Fruit fly (Drosophila melanogaster) whole organism, prepupa: Measurements from ENCODE around the gene SamDC.

Experiments
- Blimp-1 ChIP-seq: fragments of 200-800 bp; sonication (Bioruptor generic); optimal IDR thresholded peaks from 3 replicates; lab custom pipeline; 2017; ENCODE audit warnings: missing biosample characterization, missing genetic modification characterization, mild to moderate bottlenecking, moderate library complexity, missing genetic modification reagents
- CG10631 ChIP-seq: fragments of 200-800 bp; sonication (Bioruptor generic); optimal IDR thresholded peaks from 2 replicates; lab custom pipeline; 2016; ENCODE audit warnings: missing biosample characterization, missing genetic modification characterization
- CG10669 ChIP-seq: fragments of 200-800 bp; sonication (Bioruptor generic); optimal IDR thresholded peaks from 3 replicates; lab custom pipeline; 2018; ENCODE audit warnings: missing biosample characterization, mild to moderate bottlenecking, missing genetic modification characterization, moderate library complexity
- CG11294 ChIP-seq: fragments of 200-800 bp; sonication (Bioruptor generic); IDR thresholded peaks from 2 replicates; pipeline ENCODE4 v1.3.6; 2022; ENCODE audit warnings: missing biosample characterization, missing genetic modification characterization
- CG11762 ChIP-seq: fragments of 200-800 bp; sonication (Bioruptor generic); optimal IDR thresholded peaks from 3 replicates; lab custom pipeline; 2016; ENCODE audit warnings: missing biosample characterization, missing genetic modification characterization; ENCODE audit not compliant: insufficient read depth
- CG1621 ChIP-seq: fragments of 200-800 bp; sonication (Bioruptor generic); optimal IDR thresholded peaks from 3 replicates; lab custom pipeline; 2018; ENCODE audit warnings: missing biosample characterization, mild to moderate bottlenecking, missing genetic modification characterization
- CG16779 ChIP-seq: fragments of 200-800 bp; sonication (Bioruptor generic); optimal IDR thresholded peaks from 3 replicates; lab custom pipeline; 2017; ENCODE audit warnings: missing biosample characterization, mild to moderate bottlenecking, missing genetic modification characterization
- CG3032 ChIP-seq: fragments of 200-800 bp; optimal IDR thresholded peaks from 2 replicates; lab custom pipeline; 2019; ENCODE audit warnings: missing biosample characterization, mild to moderate bottlenecking, missing genetic modification characterization, moderate library complexity
- CG31627 ChIP-seq: fragments of 200-800 bp; sonication (Bioruptor generic); optimal IDR thresholded peaks from 3 replicates; lab custom pipeline; 2016; ENCODE audit warnings: missing biosample characterization, missing genetic modification characterization
- CG32006 ChIP-seq: fragments of 200-800 bp; sonication (Bioruptor generic); optimal IDR thresholded peaks from 3 replicates; lab custom pipeline; 2017; ENCODE audit warnings: missing biosample characterization, mild to moderate bottlenecking, missing genetic modification characterization
- CG34406 ChIP-seq: fragments of 200-800 bp; sonication (Bioruptor generic); optimal IDR thresholded peaks from 3 replicates; lab custom pipeline; 2016; ENCODE audit warnings: missing biosample characterization, missing genetic modification characterization
- CG3919 ChIP-seq: fragments of 200-800 bp; sonication (Bioruptor generic); optimal IDR thresholded peaks from 3 replicates; lab custom pipeline; 2016; ENCODE audit warnings: missing biosample characterization, missing genetic modification characterization
- CG6276 ChIP-seq: fragments of 200-800 bp; sonication (Bioruptor generic); optimal IDR thresholded peaks from 2 replicates; lab custom pipeline; 2017; ENCODE audit warnings: missing biosample characterization, mild to moderate bottlenecking, missing genetic modification characterization
- CG6792 ChIP-seq: fragments of 200-800 bp; sonication (Bioruptor generic); optimal IDR thresholded peaks from 3 replicates; lab custom pipeline; 2016; ENCODE audit warnings: missing biosample characterization, missing genetic modification characterization
- CG6808 ChIP-seq: fragments of 200-800 bp; sonication (Bioruptor generic); optimal IDR thresholded peaks from 3 replicates; lab custom pipeline; 2017; ENCODE audit warnings: missing biosample characterization, missing genetic modification characterization, mild to moderate bottlenecking, moderate library complexity, missing genetic modification reagents
- CG8319 ChIP-seq: fragments of 200-800 bp; sonication (Bioruptor generic); optimal IDR thresholded peaks from 3 replicates; lab custom pipeline; 2016; ENCODE audit warnings: missing biosample characterization, missing genetic modification characterization
- CG8632 ChIP-seq: fragments of 200-800 bp; sonication (Bioruptor generic); optimal IDR thresholded peaks from 3 replicates; lab custom pipeline; 2016; ENCODE audit warnings: missing biosample characterization, missing genetic modification characterization
- CG9139 ChIP-seq: fragments of 200-800 bp; sonication (Bioruptor generic); optimal IDR thresholded peaks from 3 replicates; lab custom pipeline; 2017; ENCODE audit warnings: missing biosample characterization, mild to moderate bottlenecking, missing genetic modification characterization
- Eip75B ChIP-seq: fragments of 200-800 bp; sonication (Bioruptor generic); optimal IDR thresholded peaks from 3 replicates; lab custom pipeline; 2016; ENCODE audit warnings: missing biosample characterization, missing genetic modification characterization
- Eip78C ChIP-seq: fragments of 200-800 bp; sonication (Bioruptor generic); peaks from one replicate; lab custom pipeline; 2016; ENCODE audit warnings: missing biosample characterization, missing genetic modification characterization
- Eip93F ChIP-seq: fragments of 200-800 bp; sonication (Bioruptor generic); optimal IDR thresholded peaks from 2 replicates; lab custom pipeline; 2016; ENCODE audit warnings: missing biosample characterization, mild to moderate bottlenecking, missing genetic modification characterization
- Ets21C ChIP-seq: fragments of 200-800 bp; sonication (Bioruptor generic); optimal IDR thresholded peaks from 3 replicates; lab custom pipeline; 2016; ENCODE audit warnings: missing biosample characterization, missing genetic modification characterization
- Ets96B ChIP-seq: fragments of 200-800 bp; optimal IDR thresholded peaks from 2 replicates; lab custom pipeline; 2019; ENCODE audit warnings: missing biosample characterization, mild to moderate bottlenecking, missing genetic modification characterization, moderate library complexity
- Hr38 ChIP-seq: sonication (Bioruptor generic); optimal IDR thresholded peaks from 2 replicates; lab custom pipeline; 2016; ENCODE audit warnings: missing biosample characterization, missing genetic modification characterization
- Hr4 ChIP-seq: fragments of 200-800 bp; sonication (Bioruptor generic); optimal IDR thresholded peaks from 3 replicates; lab custom pipeline; 2016; ENCODE audit warnings: missing biosample characterization, missing genetic modification characterization
- Lpt ChIP-seq: fragments of 200-800 bp; sonication (Bioruptor generic); optimal IDR thresholded peaks from 3 replicates; lab custom pipeline; 2016; ENCODE audit warnings: missing biosample characterization, missing genetic modification characterization
- Smox ChIP-seq: fragments of 200-800 bp; sonication (Bioruptor generic); optimal IDR thresholded peaks from 3 replicates; lab custom pipeline; 2016; ENCODE audit warnings: missing biosample characterization, missing genetic modification characterization
- Sox102F ChIP-seq: fragments of 200-800 bp; sonication (Bioruptor generic); optimal IDR thresholded peaks from 2 replicates; lab custom pipeline; 2016; ENCODE audit warnings: missing biosample characterization, mild to moderate bottlenecking, missing genetic modification characterization
- Sox14 ChIP-seq: fragments of 200-800 bp; sonication (Bioruptor generic); optimal IDR thresholded peaks from 3 replicates; lab custom pipeline; 2016; ENCODE audit warnings: missing biosample characterization, missing genetic modification characterization
- Sox15 ChIP-seq: fragments of 200-800 bp; sonication (Bioruptor generic); optimal IDR thresholded peaks from 3 replicates; lab custom pipeline; 2016; ENCODE audit warnings: missing biosample characterization, missing genetic modification characterization
- achi ChIP-seq: fragments of 200-800 bp; sonication (Bioruptor generic); optimal IDR thresholded peaks from 3 replicates; lab custom pipeline; 2016; ENCODE audit warnings: missing biosample characterization, missing genetic modification characterization
- acj6 ChIP-seq: fragments of 200-800 bp; sonication (Bioruptor generic); optimal IDR thresholded peaks from 3 replicates; lab custom pipeline; 2016; ENCODE audit warnings: missing biosample characterization, missing genetic modification characterization
- eg ChIP-seq: fragments of 200-800 bp; sonication (Bioruptor generic); IDR thresholded peaks from 3 replicates; pipeline ENCODE4 v1.3.6; 2022; ENCODE audit warnings: missing biosample characterization, missing genetic modification characterization
- esn ChIP-seq: fragments of 200-800 bp; sonication (Bioruptor generic); optimal IDR thresholded peaks from 2 replicates; lab custom pipeline; 2016; ENCODE audit warnings: missing biosample characterization, mild to moderate bottlenecking, missing genetic modification characterization, moderate library complexity
- fd59A ChIP-seq: fragments of 200-800 bp; sonication (Bioruptor generic); optimal IDR thresholded peaks from 2 replicates; lab custom pipeline; 2017; ENCODE audit warnings: missing biosample characterization, mild to moderate bottlenecking, missing genetic modification characterization, missing genetic modification reagents
- fd85E ChIP-seq: fragments of 200-800 bp; sonication (Bioruptor generic); optimal IDR thresholded peaks from 3 replicates; lab custom pipeline; 2016; ENCODE audit warnings: missing biosample characterization, missing genetic modification characterization
- fkh ChIP-seq: fragments of 200-800 bp; sonication (Bioruptor generic); optimal IDR thresholded peaks from 3 replicates; lab custom pipeline; 2017; ENCODE audit warnings: missing biosample characterization, mild to moderate bottlenecking, missing genetic modification characterization, moderate library complexity
- spab ChIP-seq: fragments of 200-800 bp; sonication (Bioruptor generic); optimal IDR thresholded peaks from 2 replicates; lab custom pipeline; 2017; ENCODE audit warnings: missing biosample characterization, mild to moderate bottlenecking, missing genetic modification characterization, missing genetic modification reagents
- ss ChIP-seq, 2 experiments: fragments of 200-800 bp; sonication (Bioruptor generic); optimal IDR thresholded peaks; 2 replicates in 1 of 2; 3 replicates in 1 of 2; lab custom pipeline; 2017 to 2018; ENCODE audit warnings: mild to moderate bottlenecking in 2 of 2, missing biosample characterization in 2 of 2, missing genetic modification characterization in 2 of 2, moderate library complexity in 1 of 2
- vri ChIP-seq: fragments of 200-800 bp; sonication (Bioruptor generic); optimal IDR thresholded peaks from 3 replicates; lab custom pipeline; 2016; ENCODE audit warnings: missing biosample characterization, mild to moderate bottlenecking, missing genetic modification characterization

The SamDC gene

DNA sequence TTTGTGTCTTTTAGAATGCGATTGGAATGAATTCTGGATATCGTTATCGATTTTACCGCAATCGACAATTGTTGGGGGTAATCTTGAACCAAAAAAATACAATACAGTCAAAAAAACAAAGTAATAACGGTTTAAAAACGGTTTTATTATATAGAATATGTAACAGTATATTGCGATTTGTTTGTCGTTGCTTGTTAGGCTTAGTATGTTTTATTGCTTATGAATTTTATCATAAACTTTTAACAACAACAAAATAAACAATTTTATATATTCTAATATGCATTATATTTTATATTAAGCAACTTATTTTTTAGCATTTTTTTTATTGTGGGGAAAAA lies 39.5 kb upstream of the SamDC start, which contains the start of gene CYLD (continued):
- TF ChIP-seq CG8319 (GFP tag; lab: Kevin White, UChicago) = no peak
- peak; percentile 62 for TF ChIP-seq CG10631 (GFP tag; lab: Kevin White, UChicago)
- no peak for TF ChIP-seq fd85E (GFP tag; lab: Kevin White, UChicago)
- peak; percentile 39 for TF ChIP-seq CG31627 (GFP tag; lab: Kevin White, UChicago)
- TF ChIP-seq esn (GFP tag; lab: Kevin White, UChicago) = peak; percentile 75

DNA sequence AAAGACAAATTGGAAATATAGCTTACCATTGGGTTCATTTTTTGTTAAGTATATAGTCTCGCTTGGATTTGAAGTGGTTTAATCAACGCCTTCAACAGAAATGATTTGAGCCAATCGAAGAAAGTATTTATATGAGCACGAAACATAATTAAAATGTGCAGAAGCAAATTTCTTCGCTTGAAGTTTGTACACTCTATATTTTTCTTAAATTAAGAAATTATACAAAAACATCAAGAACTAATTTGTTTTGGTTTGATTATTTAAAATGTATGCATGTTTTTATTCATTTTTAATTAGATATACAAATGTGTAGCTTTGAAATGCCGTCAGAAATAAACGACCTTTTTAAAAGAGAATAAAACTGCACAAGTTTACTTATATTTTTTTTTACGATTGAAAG lies 37.3 kb upstream of the SamDC start, which contains the start of gene CG13138:
Gene CG13138 (minus strand): TSS at position 101 of the 400 bp plus-strand sequence.
- TF ChIP-seq Sox102F (GFP tag; lab: Kevin White, UChicago) (no peak), Eip78C (GFP tag; lab: Kevin White, UChicago) (peak; percentile 42), Eip93F (GFP tag; lab: Kevin White, UChicago) (no peak)

DNA sequence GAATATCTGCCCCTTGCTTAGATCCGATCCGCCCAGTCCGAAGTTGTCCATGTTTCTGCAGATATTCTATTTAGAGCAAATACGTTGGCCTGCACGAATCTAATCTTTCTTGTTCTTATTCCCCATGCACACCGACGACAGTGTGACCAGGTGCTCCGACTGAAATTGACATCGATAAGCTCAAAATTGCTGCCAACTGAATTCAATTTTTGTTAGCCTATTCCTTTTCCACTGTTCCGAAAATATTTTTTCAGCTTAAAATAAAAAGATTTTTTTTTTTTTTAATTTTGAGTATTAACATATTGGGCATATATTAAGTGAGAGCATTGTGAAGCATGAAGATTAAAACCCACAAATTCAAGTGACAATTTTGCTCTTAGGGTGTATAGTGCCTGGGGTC lies 35.5 kb upstream of the SamDC start, which contains the start of gene nmd:
Gene nmd (minus strand): TSS at position 162 of the 400 bp plus-strand sequence.
- TF ChIP-seq CG9139 (no peak), esn (GFP tag; lab: Kevin White, UChicago) (peak; percentile 30), Sox14 (GFP tag; lab: Kevin White, UChicago) (peak; percentile 34), Ets96B (tag; lab: Kevin White, UChicago) (no peak), spab (GFP tag; lab: Kevin White, UChicago) (no peak), Eip78C (GFP tag; lab: Kevin White, UChicago) (peak; percentile 45), CG31627 (GFP tag; lab: Kevin White, UChicago) (peak; percentile 2)

DNA sequence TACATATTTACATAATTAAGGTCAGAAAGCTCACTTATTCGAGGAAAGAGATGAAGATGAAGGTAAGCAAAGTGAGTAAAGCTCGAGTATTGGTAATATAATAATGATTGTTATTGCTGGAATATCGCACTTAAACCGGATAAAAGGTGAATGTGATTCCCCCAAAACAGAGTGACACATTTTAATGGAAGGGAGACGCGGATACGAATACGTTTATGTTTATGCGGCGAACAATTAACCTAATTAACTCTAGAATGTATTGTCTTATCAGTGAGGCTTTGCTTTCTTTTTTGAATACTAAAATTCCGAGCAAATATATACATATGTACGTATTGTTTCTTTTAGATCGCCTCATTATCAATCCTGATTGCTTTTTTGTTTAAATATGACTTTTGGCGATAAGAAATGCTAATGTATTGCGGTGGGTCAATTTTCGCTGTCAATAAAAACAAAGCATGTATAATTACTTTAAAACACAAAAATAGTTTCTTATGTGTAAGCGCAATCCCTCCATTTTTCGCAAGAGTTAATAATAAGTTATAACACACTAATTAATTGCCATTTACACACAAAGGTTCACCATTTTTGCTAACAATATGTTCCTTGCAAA lies 33.6 kb upstream of the SamDC start:
- TF ChIP-seq Eip78C (GFP tag; lab: Kevin White, UChicago) (peak; percentile 39), fd59A (GFP tag; lab: Kevin White, UChicago) (no peak)

DNA sequence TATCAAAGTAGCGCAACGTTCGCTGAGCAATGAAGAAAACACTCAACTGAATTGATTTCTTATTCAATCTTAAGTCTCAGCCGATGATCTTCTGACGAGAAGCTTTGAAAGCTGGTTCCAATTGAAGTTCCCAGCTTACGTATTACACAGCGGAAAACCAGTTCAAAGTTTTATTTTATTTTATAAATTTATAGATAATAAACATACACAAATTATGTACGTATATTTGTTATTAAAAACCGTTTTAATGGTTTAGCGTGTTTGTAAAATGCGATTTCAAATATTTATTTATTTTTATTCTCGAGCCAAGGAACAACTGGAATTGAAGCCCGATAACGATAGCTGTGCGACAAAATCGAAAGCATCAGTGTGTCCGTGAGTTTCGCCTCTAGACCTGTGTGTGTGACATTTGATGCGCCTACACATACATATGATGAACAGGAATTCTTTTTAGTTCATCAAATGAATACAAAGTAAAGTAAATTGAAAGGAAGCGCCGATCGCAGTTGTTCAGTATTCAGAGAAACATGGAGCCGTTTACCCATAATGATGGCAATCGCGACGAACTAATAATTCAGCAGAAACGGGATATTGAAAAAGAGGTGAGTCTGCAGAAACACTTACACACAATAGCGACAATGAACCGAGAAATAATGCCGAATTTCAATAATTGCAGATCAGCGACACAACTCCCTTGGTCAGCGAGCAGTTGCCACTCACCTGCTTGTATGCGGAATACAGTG lies 32.6 kb upstream of the SamDC start, which contains the start of the genes CG5390 and CG4968:
Gene CG5390 (minus strand): TSS at position 77 of the 743 bp plus-strand sequence.
Gene CG4968 (plus strand): TSS at position 405 of the 743 bp plus-strand sequence.
- TF ChIP-seq CG10669 (no peak), Ets21C (GFP tag; lab: Kevin White, UChicago) (peak; percentile 22), Blimp-1 (GFP tag; lab: Kevin White, UChicago) (peak; percentile 56), Smox (GFP tag; lab: Kevin White, UChicago) (no peak), eg (GFP tag; lab: Robert Waterston, UW) (no peak; the same call in 2 of the 3 replicates), CG8632 (GFP tag; lab: Kevin White, UChicago) (no peak), spab (GFP tag; lab: Kevin White, UChicago) (no peak), ss (GFP tag; optimal IDR thresholded peaks at IDR 0.05; lab: Kevin White, UChicago) (peak in 1 of 2 experiments; percentile 77), CG10631 (GFP tag; lab: Kevin White, UChicago) (peak; percentile 80), CG8319 (GFP tag; lab: Kevin White, UChicago) (no peak), fkh (no peak), CG6792 (peak; percentile 74), Sox15 (GFP tag; lab: Kevin White, UChicago) (peak; percentile 16), CG3919 (GFP tag; lab: Kevin White, UChicago) (no peak), CG1621 (tag; lab: Kevin White, UChicago) (no peak), CG6808 (GFP tag; lab: Kevin White, UChicago) (peak; percentile 65), Eip75B (GFP tag; lab: Kevin White, UChicago) (peak; percentile 58), Ets96B (tag; lab: Kevin White, UChicago) (peak; percentile 77), CG34406 (GFP tag; lab: Kevin White, UChicago) (peak; percentile 70), CG11762 (peak; percentile 36), acj6 (GFP tag; lab: Kevin White, UChicago) (peak; percentile 74), CG3032 (tag; lab: Kevin White, UChicago) (peak; percentile 74), vri (GFP tag; lab: Kevin White, UChicago) (peak; percentile 70), Lpt (GFP tag; lab: Kevin White, UChicago) (peak; percentile 59), achi (GFP tag; lab: Kevin White, UChicago) (peak; percentile 78), CG6276 (no peak), Hr4 (GFP tag; lab: Kevin White, UChicago) (peak; percentile 74), CG16779 (no peak), Hr38 (GFP tag; lab: Kevin White, UChicago) (no peak), CG32006 (GFP tag; lab: Kevin White, UChicago) (no peak), CG11294 (GFP tag; lab: Robert Waterston, UW) (no peak; the same call in 1 of the 2 replicates)
